Fruit fly (Drosophila melanogaster) whole organism, embryonic: ENCODE data around the gene CG4297.

Experiments
- Adf1 ChIP-seq: fragments of 200-800 bp; sonication (Bioruptor generic); IDR thresholded peaks from 2 replicates; pipeline ENCODE4 v1.3.6; 2022; ENCODE audit warnings: missing biosample characterization, missing genetic modification characterization
- CG10267 ChIP-seq: fragments of 200-800 bp; sonication (Bioruptor generic); optimal IDR thresholded peaks from 2 replicates; lab custom pipeline; 2018; ENCODE audit warnings: missing biosample characterization, mild to moderate bottlenecking, missing genetic modification characterization, moderate library complexity
- CG10979 ChIP-seq: fragments of 200-800 bp; sonication (Bioruptor generic); optimal IDR thresholded peaks from 2 replicates; lab custom pipeline; 2018; ENCODE audit warnings: missing biosample characterization, mild to moderate bottlenecking, missing genetic modification characterization, moderate library complexity
- CG11247 ChIP-seq: fragments of 200-800 bp; sonication (Bioruptor generic); IDR thresholded peaks from 2 replicates; pipeline ENCODE4 v1.3.6; 2022; ENCODE audit warnings: missing biosample characterization, missing genetic modification characterization
- CG14860 ChIP-seq: fragments of 200-800 bp; sonication (Bioruptor generic); IDR thresholded peaks from 3 replicates; pipeline ENCODE4 v1.3.6; 2022; ENCODE audit warnings: missing biosample characterization, missing genetic modification characterization; ENCODE audit not compliant: partially characterized antibody
- CG15696 ChIP-seq: fragments of 200-800 bp; sonication (Bioruptor generic); optimal IDR thresholded peaks from 2 replicates; lab custom pipeline; 2019; ENCODE audit warnings: missing biosample characterization, mild to moderate bottlenecking, missing genetic modification characterization, moderate library complexity
- CG17186 ChIP-seq: fragments of 200-800 bp; sonication (Bioruptor generic); optimal IDR thresholded peaks from 3 replicates; lab custom pipeline; 2017; ENCODE audit warnings: missing biosample characterization, missing genetic modification reagents, missing genetic modification characterization
- CG17612 ChIP-seq: fragments of 200-800 bp; sonication (Bioruptor generic); IDR thresholded peaks from 2 replicates; pipeline ENCODE4 v1.3.6; 2022; ENCODE audit warnings: missing biosample characterization, missing genetic modification characterization
- CG34376 ChIP-seq: fragments of 200-800 bp; sonication (Bioruptor generic); optimal IDR thresholded peaks from 2 replicates; lab custom pipeline; 2018; ENCODE audit warnings: missing biosample characterization, mild to moderate bottlenecking, missing genetic modification characterization
- CG4282 ChIP-seq: fragments of 200-800 bp; sonication (Bioruptor generic); optimal IDR thresholded peaks from 2 replicates; lab custom pipeline; 2016; ENCODE audit warnings: missing biosample characterization, missing genetic modification characterization
- CG4404 ChIP-seq: fragments of 200-800 bp; sonication (Bioruptor generic); IDR thresholded peaks from 2 replicates; pipeline ENCODE4 v1.3.6; 2022; ENCODE audit warnings: missing biosample characterization, missing genetic modification characterization
- CG4617 ChIP-seq: fragments of 200-800 bp; sonication (Bioruptor generic); optimal IDR thresholded peaks from 3 replicates; lab custom pipeline; 2016; ENCODE audit warnings: missing biosample characterization, missing genetic modification characterization, borderline replicate concordance
- CG5953 ChIP-seq: fragments of 200-800 bp; sonication (Bioruptor generic); IDR thresholded peaks from 2 replicates; pipeline ENCODE4 v1.3.6; 2022; ENCODE audit warnings: missing biosample characterization, missing genetic modification characterization
- CG8944 ChIP-seq: fragments of 200-800 bp; sonication (Bioruptor generic); optimal IDR thresholded peaks from 3 replicates; lab custom pipeline; 2016; ENCODE audit warnings: missing biosample characterization, missing genetic modification characterization
- CG9215 ChIP-seq: fragments of 200-800 bp; sonication (Bioruptor generic); IDR thresholded peaks from 2 replicates; pipeline ENCODE4 v1.3.6; 2022; ENCODE audit warnings: missing biosample characterization, missing genetic modification characterization
- CG9437 ChIP-seq: fragments of 200-800 bp; sonication (Bioruptor generic); optimal IDR thresholded peaks from 2 replicates; lab custom pipeline; 2018; ENCODE audit warnings: missing biosample characterization, mild to moderate bottlenecking, missing genetic modification characterization
- CHES-1-like ChIP-seq: fragments of 200-800 bp; sonication (Bioruptor generic); optimal IDR thresholded peaks from 2 replicates; lab custom pipeline; 2016; ENCODE audit warnings: missing biosample characterization, missing genetic modification characterization
- Deaf1 ChIP-seq: fragments of 200-800 bp; optimal IDR thresholded peaks from 3 replicates; lab custom pipeline; 2019; ENCODE audit warnings: missing biosample characterization, mild to moderate bottlenecking, missing genetic modification characterization, moderate library complexity
- E2f1 ChIP-seq: fragments of 200-800 bp; sonication (Bioruptor generic); IDR thresholded peaks from 2 replicates; pipeline ENCODE4 v1.3.6; 2022; ENCODE audit warnings: missing biosample characterization, missing genetic modification characterization
- Eip74EF ChIP-seq, 2 experiments: fragments of 200-800 bp in 1 of 2; fragments of >200 bp in 1 of 2; sonication (Bioruptor generic) in 1 of 2; optimal IDR thresholded peaks; 2 replicates each; lab custom pipeline; 2017 to 2019; ENCODE audit warnings: missing biosample characterization in 2 of 2, missing genetic modification characterization in 2 of 2, mild to moderate bottlenecking in 1 of 2, moderate library complexity in 1 of 2
- Ets65A ChIP-seq: fragments of 200-800 bp; sonication (Bioruptor generic); peaks from one replicate; lab custom pipeline; 2016; ENCODE audit warnings: missing biosample characterization, missing genetic modification characterization
- Hey ChIP-seq: fragments of 200-800 bp; sonication (Bioruptor generic); optimal IDR thresholded peaks from 3 replicates; lab custom pipeline; 2018; ENCODE audit warnings: missing biosample characterization, mild to moderate bottlenecking, missing genetic modification characterization
- HmgZ ChIP-seq: fragments of 200-800 bp; sonication (Bioruptor generic); optimal IDR thresholded peaks from 2 replicates; lab custom pipeline; 2018; ENCODE audit warnings: missing biosample characterization, mild to moderate bottlenecking, missing genetic modification characterization
- Hmr ChIP-seq: fragments of 200-800 bp; sonication (Bioruptor generic); optimal IDR thresholded peaks from 3 replicates; lab custom pipeline; 2017; ENCODE audit warnings: mild to moderate bottlenecking, missing biosample characterization, missing genetic modification reagents, missing genetic modification characterization
- Hsf ChIP-seq: fragments of 200-800 bp; sonication (Bioruptor generic); optimal IDR thresholded peaks from 3 replicates; lab custom pipeline; 2016; ENCODE audit warnings: missing biosample characterization, missing genetic modification characterization
- PHDP ChIP-seq: fragments of 200-800 bp; sonication (Bioruptor generic); optimal IDR thresholded peaks from 3 replicates; lab custom pipeline; 2018; ENCODE audit warnings: missing biosample characterization, mild to moderate bottlenecking, missing genetic modification characterization, moderate library complexity
- Ptx1 ChIP-seq: fragments of 200-800 bp; sonication (Bioruptor generic); IDR thresholded peaks from 2 replicates; pipeline ENCODE4 v1.3.6; 2022; ENCODE audit warnings: missing biosample characterization, missing genetic modification characterization
- abd-A ChIP-seq: fragments of 200-800 bp; sonication (Bioruptor generic); optimal IDR thresholded peaks from 3 replicates; lab custom pipeline; 2019; ENCODE audit warnings: missing biosample characterization, mild to moderate bottlenecking, missing genetic modification characterization, moderate library complexity
- bab2 ChIP-seq: fragments of 200-800 bp; sonication (Bioruptor generic); optimal IDR thresholded peaks from 2 replicates; lab custom pipeline; 2016; ENCODE audit warnings: missing biosample characterization, missing genetic modification characterization
- cad ChIP-seq: fragments of >200 bp; optimal IDR thresholded peaks from 2 replicates; lab custom pipeline; 2017; ENCODE audit warnings: missing biosample characterization, missing genetic modification characterization
- crol ChIP-seq: fragments of 200-800 bp; sonication (Bioruptor generic); IDR thresholded peaks from 2 replicates; pipeline ENCODE4 v1.3.6; 2022; ENCODE audit warnings: missing biosample characterization, missing genetic modification characterization
- disco-r ChIP-seq: fragments of 200-800 bp; sonication (Bioruptor generic); optimal IDR thresholded peaks from 2 replicates; lab custom pipeline; 2016; ENCODE audit warnings: missing biosample characterization, missing genetic modification characterization
- dysf ChIP-seq: fragments of 200-800 bp; sonication (Bioruptor generic); IDR thresholded peaks from 3 replicates; pipeline ENCODE4 v1.3.6; 2022; ENCODE audit warnings: missing biosample characterization, missing genetic modification characterization
- ems ChIP-seq: fragments of 200-800 bp; sonication (Bioruptor generic); optimal IDR thresholded peaks from 3 replicates; lab custom pipeline; 2016; ENCODE audit warnings: missing biosample characterization, missing genetic modification characterization
- esg ChIP-seq: fragments of 200-800 bp; sonication (Bioruptor generic); conservative IDR thresholded peaks from 2 replicates; pipeline ENCODE4 v1.3.6; 2022; ENCODE audit warnings: missing biosample characterization, missing genetic modification characterization
- gcm ChIP-seq: fragments of 200-800 bp; sonication (Bioruptor generic); optimal IDR thresholded peaks from 2 replicates; lab custom pipeline; 2019; ENCODE audit warnings: missing biosample characterization, mild to moderate bottlenecking, missing genetic modification characterization, moderate library complexity
- grau ChIP-seq: fragments of 200-800 bp; optimal IDR thresholded peaks from 3 replicates; lab custom pipeline; 2019; ENCODE audit warnings: missing biosample characterization, mild to moderate bottlenecking, missing genetic modification characterization, moderate library complexity
- hbn ChIP-seq: fragments of 200-800 bp; sonication (Bioruptor generic); IDR thresholded peaks from 2 replicates; pipeline ENCODE4 v1.3.6; 2022; ENCODE audit warnings: missing biosample characterization, missing genetic modification characterization; ENCODE audit not compliant: partially characterized antibody
- inv ChIP-seq: fragments of 200-800 bp; sonication (Bioruptor generic); IDR thresholded peaks from 2 replicates; pipeline ENCODE4 v1.3.6; 2022; ENCODE audit warnings: missing biosample characterization, missing genetic modification characterization; ENCODE audit not compliant: partially characterized antibody
- kay ChIP-seq: fragments of 200-800 bp; sonication (Bioruptor generic); optimal IDR thresholded peaks from 2 replicates; lab custom pipeline; 2016; ENCODE audit warnings: missing biosample characterization, missing genetic modification characterization
- lola ChIP-seq, 3 experiments: fragments of >200 bp in 2 of 3; fragments of 200-800 bp in 1 of 3; sonication (Bioruptor generic) in 1 of 3; optimal IDR thresholded peaks; 2 replicates each; lab custom pipeline; 2017 to 2019; ENCODE audit warnings: missing biosample characterization in 3 of 3, missing genetic modification characterization in 3 of 3, mild to moderate bottlenecking in 1 of 3, moderate library complexity in 1 of 3
- mirr ChIP-seq: fragments of 200-800 bp; sonication (Bioruptor generic); optimal IDR thresholded peaks from 3 replicates; lab custom pipeline; 2018; ENCODE audit warnings: missing biosample characterization, mild to moderate bottlenecking, missing genetic modification characterization
- onecut ChIP-seq: fragments of 200-800 bp; sonication (Bioruptor generic); IDR thresholded peaks from 2 replicates; pipeline ENCODE4 v1.3.6; 2022; ENCODE audit warnings: missing biosample characterization, missing genetic modification characterization
- psq ChIP-seq: fragments of 200-800 bp; sonication (Bioruptor generic); optimal IDR thresholded peaks from 2 replicates; lab custom pipeline; 2017; ENCODE audit warnings: missing biosample characterization, missing genetic modification characterization
- row ChIP-seq: fragments of 200-800 bp; sonication (Bioruptor generic); IDR thresholded peaks from 3 replicates; pipeline ENCODE4 v1.3.6; 2022; ENCODE audit warnings: missing biosample characterization, missing genetic modification characterization
- so ChIP-seq: fragments of 200-800 bp; sonication (Bioruptor generic); IDR thresholded peaks from 3 replicates; pipeline ENCODE4 v1.3.6; 2022; ENCODE audit warnings: missing biosample characterization, missing genetic modification characterization
- tgo ChIP-seq: fragments of 200-800 bp; sonication (Bioruptor generic); IDR thresholded peaks from 3 replicates; pipeline ENCODE4 v1.3.6; 2022; ENCODE audit warnings: missing biosample characterization, missing genetic modification characterization
- unpg ChIP-seq: fragments of 200-800 bp; sonication (Bioruptor generic); optimal IDR thresholded peaks from 3 replicates; lab custom pipeline; 2018; ENCODE audit warnings: missing biosample characterization, mild to moderate bottlenecking, missing genetic modification characterization, moderate library complexity
- wor ChIP-seq: fragments of 200-800 bp; sonication (Bioruptor generic); IDR thresholded peaks from 2 replicates; pipeline ENCODE4 v1.3.6; 2022; ENCODE audit warnings: missing biosample characterization, missing genetic modification characterization
- z ChIP-seq: fragments of 200-800 bp; sonication (Bioruptor generic); IDR thresholded peaks from 3 replicates; pipeline ENCODE4 v1.3.6; 2022; ENCODE audit warnings: missing biosample characterization, missing genetic modification characterization
- zfh2 ChIP-seq: fragments of 200-800 bp; sonication (Bioruptor generic); optimal IDR thresholded peaks from 2 replicates; lab custom pipeline; 2016; ENCODE audit warnings: missing biosample characterization, missing genetic modification characterization

The CG4297 gene

dm6 chr2L:435311-435806, 36.6 kb downstream of the CG4297 start (continued):
- TF ChIP-seq CHES-1-like (GFP tag; lab: Kevin White, UChicago) (no peak), unpg (GFP tag; lab: Kevin White, UChicago) (peak; percentile 46), row (GFP tag; lab: Robert Waterston, UW) (peak; percentile 44; the same call in 2 of the 3 replicates), tgo (peak; percentile 49; the same call in 2 of the 3 replicates), Hey (no peak), CG4404 (GFP tag; lab: Robert Waterston, UW) (no peak), psq (no peak), CG11247 (GFP tag; lab: Robert Waterston, UW) (no peak), CG10267 (tag; lab: Kevin White, UChicago) (peak; percentile 4), CG4617 (GFP tag; lab: Kevin White, UChicago) (no peak), dysf (GFP tag; lab: Robert Waterston, UW) (peak; percentile 35; the same call in 1 of the 3 replicates), disco-r (GFP tag; lab: Kevin White, UChicago) (no peak), abd-A (tag; lab: Kevin White, UChicago) (no peak), CG10979 (tag; lab: Kevin White, UChicago) (peak; percentile 21), HmgZ (tag; lab: Kevin White, UChicago) (no peak), mirr (GFP tag; lab: Kevin White, UChicago) (no peak), cad (GFP tag; lab: Kevin White, UChicago) (no peak), CG4282 (GFP tag; lab: Kevin White, UChicago) (no peak), hbn (GFP tag; lab: Robert Waterston, UW) (no peak), ems (GFP tag; lab: Kevin White, UChicago) (no peak), CG9437 (no peak), CG9215 (no peak), Hsf (GFP tag; lab: Kevin White, UChicago) (no peak), grau (tag; lab: Kevin White, UChicago) (no peak), kay (GFP tag; lab: Kevin White, UChicago) (no peak), esg (GFP tag; lab: Robert Waterston, UW) (no peak), CG15696 (tag; lab: Kevin White, UChicago) (no peak), bab2 (GFP tag; lab: Kevin White, UChicago) (no peak), so (GFP tag; lab: Robert Waterston, UW) (0 out of 3 replicates have a peak, but pooled peaks have one; percentile 44), inv (no peak), Ptx1 (peak; percentile 50; the same call in 1 of the 2 replicates), onecut (peak; percentile 51), CG5953 (GFP tag; lab: Robert Waterston, UW) (0 out of 2 replicates have a peak, but pooled peaks have one; percentile 10), Ets65A (GFP tag; lab: Kevin White, UChicago) (peak; percentile 71), Hmr (no peak), E2f1 (no peak), Eip74EF (GFP tag; optimal IDR thresholded peaks at IDR 0.05; lab: Kevin White, UChicago) (peak in 1 of 2 experiments; percentile 16), lola (GFP tag; optimal IDR thresholded peaks at IDR 0.05; lab: Kevin White, UChicago) (no peak), CG34376 (GFP tag; lab: Kevin White, UChicago) (no peak), CG8944 (GFP tag; lab: Kevin White, UChicago) (no peak), CG17186 (GFP tag; lab: Kevin White, UChicago) (no peak), CG14860 (no peak), zfh2 (GFP tag; lab: Kevin White, UChicago) (no peak), wor (GFP tag; lab: Robert Waterston, UW) (no peak), Deaf1 (tag; lab: Kevin White, UChicago) (peak; percentile 43), CG17612 (GFP tag; lab: Robert Waterston, UW) (no peak), Adf1 (no peak), gcm (no peak), z (no peak), PHDP (tag; lab: Kevin White, UChicago) (peak; percentile 11), crol (peak; percentile 55)
